Worm (Caenorhabditis elegans) whole organism, L4 larva: ENCODE results near the gene F48E8.2.

Experiments
- D1046.2 ChIP-seq: fragments of 200-800 bp; sonication (Bioruptor generic); IDR thresholded peaks from 2 replicates; pipeline ENCODE4 v1.3.6; 2022; ENCODE audit warnings: missing genetic modification characterization, missing compliant biosample characterization
- F10B5.3 ChIP-seq: sonication (generic microtip); optimal IDR thresholded peaks from 2 replicates; lab custom pipeline; 2016; ENCODE audit warnings: mild to moderate bottlenecking, missing genetic modification characterization, missing compliant biosample characterization
- F37D6.2 ChIP-seq: sonication (generic microtip); optimal IDR thresholded peaks from 2 replicates; lab custom pipeline; 2016; ENCODE audit warnings: mild to moderate bottlenecking, missing genetic modification characterization, missing compliant biosample characterization
- F44E2.7 ChIP-seq: fragments of 200-800 bp; sonication (Bioruptor generic); IDR thresholded peaks from 2 replicates; pipeline ENCODE4 v2.1.2; 2022; ENCODE audit warnings: missing genetic modification characterization, missing compliant biosample characterization
- ZK337.2 ChIP-seq: fragments of 200-800 bp; sonication (Bioruptor generic); IDR thresholded peaks from 2 replicates; pipeline ENCODE4 v1.3.6; 2022; ENCODE audit warnings: missing genetic modification reagents, missing genetic modification characterization, missing compliant biosample characterization
- ZK546.5 ChIP-seq, 2 experiments: sonication (generic microtip); optimal IDR thresholded peaks; 2 replicates each; lab custom pipeline; 2017; ENCODE audit warnings: missing biosample characterization in 2 of 2, missing genetic modification characterization in 2 of 2
- attf-4 ChIP-seq: sonication (generic microtip); optimal IDR thresholded peaks from 3 replicates; lab custom pipeline; 2017; ENCODE audit warnings: missing biosample characterization, missing genetic modification characterization
- ceh-20 ChIP-seq: fragments of 200-800 bp; sonication (Bioruptor generic); IDR thresholded peaks from 2 replicates; pipeline ENCODE4 v1.3.6; 2022; ENCODE audit warnings: missing genetic modification reagents, missing genetic modification characterization, missing compliant biosample characterization
- ceh-32 ChIP-seq: sonication (generic microtip); optimal IDR thresholded peaks from 2 replicates; lab custom pipeline; 2016; ENCODE audit warnings: mild to moderate bottlenecking, missing genetic modification characterization, missing compliant biosample characterization; ENCODE audit not compliant: poor library complexity
- ceh-62 ChIP-seq: sonication (generic microtip); optimal IDR thresholded peaks from 2 replicates; lab custom pipeline; 2017; ENCODE audit warnings: missing biosample characterization, missing genetic modification characterization
- ceh-82 ChIP-seq: sonication (generic microtip); optimal IDR thresholded peaks from 2 replicates; lab custom pipeline; 2017; ENCODE audit warnings: missing biosample characterization, missing genetic modification characterization
- ces-1 ChIP-seq: fragments of 150-350 bp; sonication (generic microtip); optimal IDR thresholded peaks from 4 replicates; lab custom pipeline; 2014; ENCODE audit warnings: missing biosample characterization, missing genetic modification reagents, missing genetic modification characterization
- ctbp-1 ChIP-seq: fragments of 200-800 bp; sonication (Bioruptor generic); IDR thresholded peaks from 2 replicates; pipeline ENCODE4 v1.3.6; 2022; ENCODE audit warnings: missing genetic modification reagents, missing genetic modification characterization, missing compliant biosample characterization
- daf-16 ChIP-seq, 3 experiments: sonication (generic microtip); optimal IDR thresholded peaks; 2 replicates each; lab custom pipeline; 2016 to 2017; ENCODE audit warnings: missing genetic modification characterization in 3 of 3, missing genetic modification reagents in 3 of 3, mild to moderate bottlenecking in 2 of 3, missing compliant biosample characterization in 2 of 3, missing biosample characterization in 1 of 3, moderate library complexity in 1 of 3
- daf-19 ChIP-seq: fragments of 200-800 bp; sonication (Bioruptor generic); conservative IDR thresholded peaks from 2 replicates; pipeline ENCODE4 v1.3.6; 2022; ENCODE audit warnings: missing genetic modification characterization, missing compliant biosample characterization
- daf-8 ChIP-seq: fragments of 200-800 bp; sonication (Bioruptor generic); IDR thresholded peaks from 2 replicates; pipeline ENCODE4 v1.3.6; 2022; ENCODE audit warnings: missing genetic modification characterization, missing compliant biosample characterization
- dmd-9 ChIP-seq: fragments of 200-800 bp; sonication (Bioruptor generic); IDR thresholded peaks from 2 replicates; pipeline ENCODE4 v1.3.6; 2022; ENCODE audit warnings: missing genetic modification reagents, missing genetic modification characterization, missing compliant biosample characterization
- egl-43 ChIP-seq: fragments of 200-800 bp; sonication (Bioruptor generic); IDR thresholded peaks from 2 replicates; pipeline ENCODE4 v1.3.6; 2022; ENCODE audit warnings: missing genetic modification reagents, missing genetic modification characterization, missing compliant biosample characterization
- fkh-10 ChIP-seq: fragments of 150-350 bp; optimal IDR thresholded peaks from 2 replicates; lab custom pipeline; 2014; ENCODE audit warnings: missing biosample characterization, missing genetic modification reagents, missing genetic modification characterization
- gei-8 ChIP-seq: fragments of 200-800 bp; sonication (Bioruptor generic); optimal IDR thresholded peaks from 2 replicates; lab custom pipeline; 2018; ENCODE audit warnings: mild to moderate bottlenecking, missing genetic modification characterization, missing compliant biosample characterization
- hif-1 ChIP-seq, 2 experiments: sonication (generic microtip); optimal IDR thresholded peaks; 2 replicates each; lab custom pipeline; 2016 to 2017; ENCODE audit warnings: missing compliant biosample characterization in 2 of 2, missing genetic modification characterization in 2 of 2, missing genetic modification reagents in 2 of 2, missing genotype in 2 of 2, mild to moderate bottlenecking in 1 of 2
- hmg-1.1 ChIP-seq: fragments of 200-800 bp; sonication (Bioruptor generic); IDR thresholded peaks from 2 replicates; pipeline ENCODE4 v1.3.6; 2022; ENCODE audit warnings: missing genetic modification reagents, missing genetic modification characterization, missing compliant biosample characterization
- jun-1 ChIP-seq: fragments of 150-350 bp; optimal IDR thresholded peaks from 2 replicates; lab custom pipeline; 2014; ENCODE audit warnings: missing biosample characterization, missing genetic modification reagents, missing genetic modification characterization
- lim-7 ChIP-seq: fragments of 200-800 bp; sonication (Bioruptor generic); IDR thresholded peaks from 2 replicates; pipeline ENCODE4 v1.3.6; 2022; ENCODE audit warnings: missing genetic modification characterization, missing compliant biosample characterization
- lin-15B ChIP-seq: fragments of 150-350 bp; sonication (generic microtip); optimal IDR thresholded peaks from 3 replicates; lab custom pipeline; 2014; ENCODE audit warnings: missing biosample characterization, missing genetic modification characterization
- mdt-29 ChIP-seq: fragments of 200-800 bp; sonication (Bioruptor generic); IDR thresholded peaks from 2 replicates; pipeline ENCODE4 v1.3.6; 2022; ENCODE audit warnings: missing genetic modification reagents, missing genetic modification characterization, missing compliant biosample characterization
- mep-1 ChIP-seq: fragments of 150-350 bp; sonication (generic microtip); optimal IDR thresholded peaks from 3 replicates; lab custom pipeline; 2014; ENCODE audit warnings: missing biosample characterization, missing genetic modification characterization
- mxl-3 ChIP-seq: fragments of 200-800 bp; sonication (Bioruptor generic); optimal IDR thresholded peaks from 2 replicates; lab custom pipeline; 2018; ENCODE audit warnings: mild to moderate bottlenecking, missing genetic modification characterization, missing compliant biosample characterization
- nhr-102 ChIP-seq: sonication (generic microtip); optimal IDR thresholded peaks from 2 replicates; lab custom pipeline; 2016; ENCODE audit warnings: mild to moderate bottlenecking, missing genetic modification characterization, moderate library complexity, missing compliant biosample characterization
- nhr-11 ChIP-seq: fragments of 150-350 bp; optimal IDR thresholded peaks from 2 replicates; lab custom pipeline; 2014; ENCODE audit warnings: missing biosample characterization, missing genetic modification characterization
- nhr-111 ChIP-seq: fragments of 200-800 bp; sonication (Bioruptor generic); optimal IDR thresholded peaks from 2 replicates; lab custom pipeline; 2018; ENCODE audit warnings: mild to moderate bottlenecking, missing genetic modification characterization, missing compliant biosample characterization
- nhr-25 ChIP-seq: sonication (generic microtip); optimal IDR thresholded peaks from 2 replicates; lab custom pipeline; 2017; ENCODE audit warnings: missing genetic modification characterization, mild to moderate bottlenecking, missing compliant biosample characterization, antibody characterized with exemption, moderate library complexity, borderline replicate concordance; ENCODE audit not compliant: insufficient read depth
- nhr-28 ChIP-seq: fragments of 150-350 bp; optimal IDR thresholded peaks from 2 replicates; lab custom pipeline; 2014; ENCODE audit warnings: missing biosample characterization, missing genetic modification characterization
- nhr-48 ChIP-seq: sonication (generic microtip); optimal IDR thresholded peaks from 2 replicates; lab custom pipeline; 2016; ENCODE audit warnings: mild to moderate bottlenecking, missing genetic modification characterization, missing compliant biosample characterization
- nhr-76 ChIP-seq: fragments of 150-350 bp; optimal IDR thresholded peaks from 2 replicates; lab custom pipeline; 2014; ENCODE audit warnings: missing biosample characterization, missing genetic modification characterization
- php-3 ChIP-seq: fragments of 200-800 bp; sonication (Bioruptor generic); IDR thresholded peaks from 2 replicates; pipeline ENCODE4 v1.3.6; 2022; ENCODE audit warnings: missing genetic modification reagents, missing genetic modification characterization, missing compliant biosample characterization
- rbr-2 ChIP-seq: sonication (generic microtip); optimal IDR thresholded peaks from 2 replicates; lab custom pipeline; 2016; ENCODE audit warnings: missing genotype, missing genetic modification characterization, missing compliant biosample characterization
- saeg-2 ChIP-seq: fragments of 200-800 bp; sonication (Bioruptor generic); IDR thresholded peaks from 2 replicates; pipeline ENCODE4 v1.3.6; 2022; ENCODE audit warnings: missing genetic modification reagents, missing genetic modification characterization, missing compliant biosample characterization
- skn-1 ChIP-seq: fragments of 150-350 bp; optimal IDR thresholded peaks from 2 replicates; lab custom pipeline; 2014; ENCODE audit warnings: missing biosample characterization, missing genetic modification characterization
- tag-97 ChIP-seq: fragments of 200-800 bp; sonication (Bioruptor generic); IDR thresholded peaks from 2 replicates; pipeline ENCODE4 v1.3.6; 2022; ENCODE audit warnings: missing genetic modification characterization, missing compliant biosample characterization
- unc-62 ChIP-seq, 3 experiments: fragments of 150-350 bp in 1 of 3; sonication (generic microtip); optimal IDR thresholded peaks in 2 of 3; peaks in 1 of 3; 1 replicate in 1 of 3; 2 replicates in 2 of 3; lab custom pipeline; 2014 to 2017; ENCODE audit warnings: missing biosample characterization in 3 of 3, missing genetic modification characterization in 3 of 3, missing genetic modification reagents in 3 of 3, missing genotype in 1 of 3
- vab-7 ChIP-seq: fragments of 200-800 bp; sonication (Bioruptor generic); IDR thresholded peaks from 2 replicates; pipeline ENCODE4 v1.3.6; 2022; ENCODE audit warnings: missing genetic modification reagents, missing genetic modification characterization, missing compliant biosample characterization
- zfp-3 ChIP-seq: fragments of 200-800 bp; sonication (Bioruptor generic); conservative IDR thresholded peaks from 2 replicates; pipeline ENCODE4 v1.3.6; 2022; ENCODE audit warnings: missing genetic modification reagents, missing genetic modification characterization, missing compliant biosample characterization
- ztf-11 ChIP-seq: fragments of 150-350 bp; optimal IDR thresholded peaks from 2 replicates; lab custom pipeline; 2014; ENCODE audit warnings: missing biosample characterization, missing genetic modification characterization
- ztf-7 ChIP-seq: fragments of 150-350 bp; optimal IDR thresholded peaks from 2 replicates; lab custom pipeline; 2014; ENCODE audit warnings: missing biosample characterization, missing genetic modification characterization

The F48E8.2 gene

ce11 chrIII:5501358-5502287, 37.4 kb downstream of the F48E8.2 start, which contains the start of gene R02F2.1 (continued):
- TF ChIP-seq nhr-11 (tag; lab: Kevin White, UChicago) (no peak), mdt-29 (GFP tag; lab: Robert Waterston, UW) (no peak), D1046.2 (GFP tag; lab: Robert Waterston, UW) (no peak), hif-1 (tag; optimal IDR thresholded peaks at IDR 0.05; lab: Kevin White, UChicago) (peak in 1 of 2 experiments; percentile 38), nhr-111 (GFP tag; lab: Kevin White, UChicago) (no peak), ctbp-1 (no peak), nhr-48 (tag; lab: Kevin White, UChicago) (no peak), F37D6.2 (tag; lab: Kevin White, UChicago) (no peak), vab-7 (GFP tag; lab: Robert Waterston, UW) (no peak), ceh-20 (GFP tag; lab: Robert Waterston, UW) (no peak)

- TF ChIP-seq ceh-32 (tag; lab: Kevin White, UChicago) (no peak), fkh-10 (GFP tag; lab: Kevin White, UChicago) (peak; percentile 46), mdt-29 (GFP tag; lab: Robert Waterston, UW) (peak; percentile 57; the same call in 1 of the 2 replicates), zfp-3 (GFP tag; lab: Robert Waterston, UW) (0 out of 2 replicates have a peak, but pooled peaks have one; percentile 30), nhr-48 (tag; lab: Kevin White, UChicago) (peak; percentile 49), php-3 (GFP tag; lab: Robert Waterston, UW) (peak; percentile 79), ztf-7 (tag; lab: Kevin White, UChicago) (peak; percentile 93), unc-62 (GFP tag; optimal IDR thresholded peaks at IDR 0.05 in 1 of 2; lab: Kevin White, UChicago) (peak; percentile 8 to 74), unc-62 (tag; optimal IDR thresholded peaks at IDR 0.05; lab: Kevin White, UChicago) (no peak), egl-43 (peak; percentile 32; the same call in 1 of the 2 replicates), ZK337.2 (GFP tag; lab: Robert Waterston, UW) (no peak), ceh-62 (tag; lab: Kevin White, UChicago) (no peak), F10B5.3 (tag; lab: Kevin White, UChicago) (no peak), lin-15B (no peak), skn-1 (tag; lab: Kevin White, UChicago) (no peak), rbr-2 (peak; percentile 4), nhr-76 (no peak), gei-8 (GFP tag; lab: Kevin White, UChicago) (no peak), daf-8 (no peak), vab-7 (GFP tag; lab: Robert Waterston, UW) (no peak), lim-7 (GFP tag; lab: Robert Waterston, UW) (no peak), daf-19 (GFP tag; lab: Robert Waterston, UW) (no peak), hmg-1.1 (GFP tag; lab: Robert Waterston, UW) (peak; percentile 49; the same call in 1 of the 2 replicates), nhr-102 (tag; lab: Kevin White, UChicago) (peak; percentile 42), mxl-3 (peak; percentile 58), dmd-9 (no peak), jun-1 (no peak), ceh-82 (tag; lab: Kevin White, UChicago) (no peak), F44E2.7 (GFP tag; lab: Robert Waterston, UW) (no peak), ztf-11 (tag; lab: Kevin White, UChicago) (no peak), ZK546.5 (tag; optimal IDR thresholded peaks at IDR 0.05; lab: Kevin White, UChicago) (no peak), mep-1 (peak; percentile 49), daf-16 (GFP tag; optimal IDR thresholded peaks at IDR 0.05; lab: Kevin White, UChicago) (no peak), daf-16 (tag; optimal IDR thresholded peaks at IDR 0.05; lab: Kevin White, UChicago) (peak; percentile 83), tag-97 (GFP tag; lab: Robert Waterston, UW) (no peak), ces-1 (GFP tag; lab: Kevin White, UChicago) (no peak), nhr-25 (tag; lab: Kevin White, UChicago) (peak; percentile 57), nhr-28 (peak; percentile 67), saeg-2 (no peak), attf-4 (no peak)
Measured at ce11 chrIII:5502915-5503575, 38.9 kb downstream of the F48E8.2 start.
